Fruit fly (Drosophila melanogaster) S2 (cell line): ENCODE data around the gene PMCA.
A peak's percentile ranks its signal among the peaks of the same experiment; 100 is the strongest.

Experiments
- CG8478 ChIP-seq: fragments of >200 bp; optimal IDR thresholded peaks from 2 replicates; lab custom pipeline; 2018
- CTCF ChIP-seq, 2 experiments: fragments of >200 bp; optimal IDR thresholded peaks; 2 replicates each; lab custom pipeline; 2018

dm6 chr4:404325-404724 is 45.6 kb upstream of the PMCA start:
- TF ChIP-seq CG8478 (lab: Kevin White, UChicago) (no peak), CTCF (optimal IDR thresholded peaks at IDR 0.05; lab: Kevin White, UChicago) (peak; percentile 62 to 86)
